Worm (Caenorhabditis elegans) whole organism, midembryonic: Measurements from ENCODE around the gene F37C4.5.

Experiments used
- ref-1 ChIP-seq: fragments of 200-800 bp; sonication (Bioruptor generic); conservative IDR thresholded peaks from 2 replicates; pipeline ENCODE4 v1.3.6; 2022; ENCODE audit warnings: missing genetic modification reagents, missing genetic modification characterization, missing compliant biosample characterization
- tab-1 ChIP-seq: fragments of 200-800 bp; sonication (Bioruptor generic); IDR thresholded peaks from 2 replicates; pipeline ENCODE4 v1.3.6; 2022; ENCODE audit warnings: missing genetic modification characterization, missing compliant biosample characterization

DNA sequence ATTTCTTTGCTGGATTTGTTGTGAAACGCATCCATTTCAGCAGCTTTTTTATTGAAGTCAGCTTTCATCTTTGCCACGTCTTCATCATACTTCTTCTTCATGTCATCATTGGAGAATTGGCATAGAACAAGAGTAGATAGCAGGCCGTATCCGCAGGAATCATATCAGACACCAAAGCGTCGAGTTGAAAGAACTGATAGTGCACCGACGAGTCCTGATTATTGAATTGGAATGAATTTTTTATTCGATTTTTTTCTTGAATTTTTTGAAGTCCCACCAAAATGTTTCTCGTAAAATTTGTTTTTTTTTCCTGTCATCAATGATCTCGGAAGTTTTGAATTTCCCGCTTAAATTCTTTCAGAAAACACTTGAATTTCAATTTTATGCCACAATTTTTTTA, 32.8 kb upstream of the F37C4.5 start, which contains the start of gene F56D6.11:
- TF ChIP-seq tab-1 (GFP tag; lab: Robert Waterston, UW) (no peak), ref-1 (GFP tag; lab: Robert Waterston, UW) (no peak)
